Fruit fly (Drosophila melanogaster): ENCODE measurements around the gene Hmr.

- TF ChIP-seq CG4496 (GFP tag; IDR thresholded peaks at IDR 0.05) (no peak), CG12605 (GFP tag; IDR thresholded peaks at IDR 0.05) (no peak), CG32121 (GFP tag; IDR thresholded peaks at IDR 0.05) (no peak), rn (GFP tag; IDR thresholded peaks at IDR 0.05) (no peak), EcR (GFP tag; optimal IDR thresholded peaks at IDR 0.05) (no peak), CG15710 (tag; optimal IDR thresholded peaks at IDR 0.05) (peak; percentile 25), CG34367 (tag; optimal IDR thresholded peaks at IDR 0.05) (no peak), gl (tag; optimal IDR thresholded peaks at IDR 0.05) (no peak), CG8301 (tag; optimal IDR thresholded peaks at IDR 0.05) (no peak)
Measured at dm6 chrX:10601479-10601921, 5.8 kb upstream of the Hmr start.
